Worm (Caenorhabditis elegans) whole organism, L2 larva: ENCODE measurements around the gene nhr-138.

Experiments
- aly-2 ChIP-seq: fragments of 150-350 bp; optimal IDR thresholded peaks from 2 replicates; lab custom pipeline; 2014; ENCODE audit warnings: missing biosample characterization, missing genetic modification characterization
- ceh-82 ChIP-seq: fragments of 150-350 bp; optimal IDR thresholded peaks from 2 replicates; lab custom pipeline; 2014; ENCODE audit warnings: missing biosample characterization, missing genetic modification characterization
- egl-27 ChIP-seq: sonication (generic microtip); optimal IDR thresholded peaks from 3 replicates; lab custom pipeline; 2017; ENCODE audit warnings: missing biosample characterization, missing genetic modification reagents, missing genetic modification characterization
- elt-3 ChIP-seq: sonication (generic microtip); optimal IDR thresholded peaks from 2 replicates; lab custom pipeline; 2017; ENCODE audit warnings: missing biosample characterization, missing genetic modification characterization
- fos-1 ChIP-seq: fragments of 150-350 bp; optimal IDR thresholded peaks from 2 replicates; lab custom pipeline; 2014; ENCODE audit warnings: missing biosample characterization, missing genetic modification characterization
- lin-13 ChIP-seq: fragments of 150-350 bp; optimal IDR thresholded peaks from 2 replicates; lab custom pipeline; 2014; ENCODE audit warnings: missing biosample characterization, missing genetic modification reagents, missing genetic modification characterization
- mab-5 ChIP-seq: fragments of 150-350 bp; optimal IDR thresholded peaks from 2 replicates; lab custom pipeline; 2014; ENCODE audit warnings: missing biosample characterization, missing genetic modification characterization
- nhr-10 ChIP-seq: sonication (generic microtip); optimal IDR thresholded peaks from 2 replicates; lab custom pipeline; 2017; ENCODE audit warnings: missing biosample characterization, missing genetic modification characterization
- nhr-12 ChIP-seq: fragments of 150-350 bp; optimal IDR thresholded peaks from 2 replicates; lab custom pipeline; 2014; ENCODE audit warnings: missing biosample characterization, missing genetic modification characterization
- nhr-23 ChIP-seq: fragments of 150-350 bp; optimal IDR thresholded peaks from 2 replicates; lab custom pipeline; 2014; ENCODE audit warnings: missing biosample characterization, missing genetic modification reagents, missing genetic modification characterization
- unc-62 ChIP-seq: fragments of 150-350 bp; optimal IDR thresholded peaks from 2 replicates; lab custom pipeline; 2014; ENCODE audit warnings: missing biosample characterization, missing genetic modification reagents, missing genetic modification characterization
- zag-1 ChIP-seq: fragments of 150-350 bp; optimal IDR thresholded peaks from 2 replicates; lab custom pipeline; 2014; ENCODE audit warnings: missing biosample characterization, missing genetic modification characterization

ce11 chrIV:9678007-9678406, 47.0 kb upstream of the nhr-138 start:
- TF ChIP-seq nhr-12 (tag; lab: Kevin White, UChicago) (no peak), nhr-23 (tag; lab: Kevin White, UChicago) (no peak), unc-62 (GFP tag; lab: Kevin White, UChicago) (no peak), aly-2 (tag; lab: Kevin White, UChicago) (no peak), zag-1 (tag; lab: Kevin White, UChicago) (no peak), fos-1 (tag; lab: Kevin White, UChicago) (no peak), lin-13 (no peak), egl-27 (no peak), elt-3 (tag; lab: Kevin White, UChicago) (no peak), mab-5 (no peak), ceh-82 (tag; lab: Kevin White, UChicago) (no peak), nhr-10 (tag; lab: Kevin White, UChicago) (no peak)
